Worm (Caenorhabditis elegans): Measurements from ENCODE around the gene pmt-1.

ce11 chrII:5281137-5281536 lies 1.2 kb downstream of the pmt-1 start:
- TF ChIP-seq him-1 (tag; optimal IDR thresholded peaks at IDR 0.05), result no peak
- no peak for TF ChIP-seq dao-5 (tag; optimal IDR thresholded peaks at IDR 0.05)
- no peak for TF ChIP-seq W03F9.2 (tag; optimal IDR thresholded peaks at IDR 0.05)

Data from whole organism, L4/young adult.